Fruit fly (Drosophila melanogaster) whole organism, pupa: Measurements from ENCODE around the gene RpS8.
A peak's percentile ranks its signal among the peaks of the same experiment; 100 is the strongest.

Experiments used
- CG10348 ChIP-seq: fragments of 200-800 bp; sonication (Bioruptor generic); IDR thresholded peaks from 2 replicates; pipeline ENCODE4 v1.3.6; 2022; ENCODE audit warnings: missing biosample characterization, missing genetic modification characterization
- CG12605 ChIP-seq: fragments of 200-800 bp; sonication (Bioruptor generic); IDR thresholded peaks from 2 replicates; pipeline ENCODE4 v1.3.6; 2022; ENCODE audit warnings: missing biosample characterization, missing genetic modification characterization
- CG13204 ChIP-seq: fragments of 200-800 bp; sonication (Bioruptor generic); optimal IDR thresholded peaks from 2 replicates; lab custom pipeline; 2018; ENCODE audit warnings: missing biosample characterization, mild to moderate bottlenecking, missing genetic modification characterization, moderate library complexity
- CG14655 ChIP-seq: fragments of 200-800 bp; sonication (Bioruptor generic); optimal IDR thresholded peaks from 3 replicates; lab custom pipeline; 2017; ENCODE audit warnings: mild to moderate bottlenecking, missing biosample characterization, missing genetic modification reagents, missing genetic modification characterization
- CG15710 ChIP-seq: fragments of 200-800 bp; sonication (Bioruptor generic); optimal IDR thresholded peaks from 2 replicates; lab custom pipeline; 2018; ENCODE audit warnings: missing biosample characterization, mild to moderate bottlenecking, missing genetic modification characterization, moderate library complexity
- CG32121 ChIP-seq: fragments of 200-800 bp; sonication (Bioruptor generic); IDR thresholded peaks from 2 replicates; pipeline ENCODE4 v1.3.6; 2022; ENCODE audit warnings: missing biosample characterization, missing genetic modification characterization
- CG34367 ChIP-seq: fragments of 200-800 bp; sonication (Bioruptor generic); optimal IDR thresholded peaks from 2 replicates; lab custom pipeline; 2018; ENCODE audit warnings: missing biosample characterization, mild to moderate bottlenecking, missing genetic modification characterization
- CG4496 ChIP-seq: fragments of 200-800 bp; sonication (Bioruptor generic); IDR thresholded peaks from 3 replicates; pipeline ENCODE4 v1.3.6; 2022; ENCODE audit warnings: missing biosample characterization, missing genetic modification characterization
- CG8159 ChIP-seq: fragments of 200-800 bp; sonication (Bioruptor generic); optimal IDR thresholded peaks from 3 replicates; lab custom pipeline; 2018; ENCODE audit warnings: missing biosample characterization, mild to moderate bottlenecking, missing genetic modification characterization, moderate library complexity
- CG8301 ChIP-seq: fragments of 200-800 bp; sonication (Bioruptor generic); optimal IDR thresholded peaks from 2 replicates; lab custom pipeline; 2018; ENCODE audit warnings: missing biosample characterization, mild to moderate bottlenecking, missing genetic modification characterization
- CG9948 ChIP-seq: fragments of 200-800 bp; sonication (Bioruptor generic); optimal IDR thresholded peaks from 2 replicates; lab custom pipeline; 2018; ENCODE audit warnings: missing biosample characterization, mild to moderate bottlenecking, missing genetic modification characterization, moderate library complexity
- D1 ChIP-seq: fragments of 200-800 bp; sonication (Bioruptor generic); optimal IDR thresholded peaks from 2 replicates; lab custom pipeline; 2018; ENCODE audit warnings: missing biosample characterization, mild to moderate bottlenecking, missing genetic modification characterization, moderate library complexity
- EcR ChIP-seq: fragments of 200-800 bp; sonication (Bioruptor generic); optimal IDR thresholded peaks from 3 replicates; lab custom pipeline; 2019; ENCODE audit warnings: missing biosample characterization, missing genetic modification characterization, mild to moderate bottlenecking, moderate library complexity, missing genetic modification reagents
- Ets98B ChIP-seq: fragments of 200-800 bp; sonication (Bioruptor generic); IDR thresholded peaks from 2 replicates; pipeline ENCODE4 v1.3.6; 2022; ENCODE audit warnings: missing biosample characterization, missing genetic modification characterization
- Pif1A ChIP-seq: fragments of 200-800 bp; sonication (Bioruptor generic); optimal IDR thresholded peaks from 3 replicates; lab custom pipeline; 2016; ENCODE audit warnings: missing biosample characterization, missing genetic modification characterization
- Pif1B ChIP-seq: fragments of 200-800 bp; sonication (Bioruptor generic); optimal IDR thresholded peaks from 3 replicates; lab custom pipeline; 2016; ENCODE audit warnings: missing biosample characterization, missing genetic modification characterization
- Snoo ChIP-seq: fragments of 200-800 bp; sonication (Bioruptor generic); optimal IDR thresholded peaks from 3 replicates; lab custom pipeline; 2017; ENCODE audit warnings: missing biosample characterization, mild to moderate bottlenecking, missing genetic modification characterization, inconsistent platforms
- fd96Ca ChIP-seq: fragments of 200-800 bp; sonication (Bioruptor generic); IDR thresholded peaks from 3 replicates; pipeline ENCODE4 v1.3.6; 2022; ENCODE audit warnings: missing biosample characterization, missing genetic modification characterization
- gl ChIP-seq: fragments of 200-800 bp; sonication (Bioruptor generic); optimal IDR thresholded peaks from 2 replicates; lab custom pipeline; 2018; ENCODE audit warnings: missing biosample characterization, mild to moderate bottlenecking, missing genetic modification characterization
- rn ChIP-seq: fragments of 200-800 bp; sonication (Bioruptor generic); IDR thresholded peaks from 2 replicates; pipeline ENCODE4 v1.3.6; 2022; ENCODE audit warnings: missing biosample characterization, missing genetic modification characterization

Gene RpS8

DNA sequence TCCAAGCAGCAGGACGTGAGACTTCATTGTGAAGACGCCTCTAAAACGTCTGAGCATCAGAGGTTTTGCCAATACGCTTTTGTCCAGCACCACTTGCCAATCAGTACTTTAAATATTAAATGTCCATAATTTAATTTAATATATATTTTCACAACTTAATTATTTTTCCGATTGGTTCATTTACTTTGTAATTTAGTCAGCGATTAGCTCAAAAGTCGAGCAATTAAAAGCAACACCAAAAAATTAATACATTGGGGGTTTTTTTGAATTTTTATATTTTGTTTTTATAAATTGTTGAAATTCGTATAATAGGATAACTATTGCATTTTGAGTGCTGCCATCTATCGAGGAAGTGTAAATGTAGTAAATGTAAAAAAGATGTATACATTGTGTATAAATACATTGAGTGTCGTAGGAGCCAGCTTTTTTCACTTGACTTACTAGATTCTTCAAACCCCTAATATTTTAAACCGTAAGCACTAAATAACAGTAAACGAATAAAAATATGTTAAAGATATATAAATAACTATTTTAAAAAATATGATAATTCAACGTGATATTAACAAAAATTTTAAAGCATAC, 42.5 kb downstream of the RpS8 start, which contains the start of gene CG15517:
TSS of gene CG15517 (minus strand) at position 51 of the 582 bp plus-strand sequence.
- TF ChIP-seq D1 = peak; percentile 80
- no peak for TF ChIP-seq CG34367 (tag; lab: Kevin White, UChicago)
- TF ChIP-seq CG13204 (GFP tag; lab: Kevin White, UChicago) = no peak
- TF ChIP-seq rn (GFP tag; lab: Robert Waterston, UW) = no peak
- TF ChIP-seq CG15710 (tag; lab: Kevin White, UChicago) = no peak

DNA sequence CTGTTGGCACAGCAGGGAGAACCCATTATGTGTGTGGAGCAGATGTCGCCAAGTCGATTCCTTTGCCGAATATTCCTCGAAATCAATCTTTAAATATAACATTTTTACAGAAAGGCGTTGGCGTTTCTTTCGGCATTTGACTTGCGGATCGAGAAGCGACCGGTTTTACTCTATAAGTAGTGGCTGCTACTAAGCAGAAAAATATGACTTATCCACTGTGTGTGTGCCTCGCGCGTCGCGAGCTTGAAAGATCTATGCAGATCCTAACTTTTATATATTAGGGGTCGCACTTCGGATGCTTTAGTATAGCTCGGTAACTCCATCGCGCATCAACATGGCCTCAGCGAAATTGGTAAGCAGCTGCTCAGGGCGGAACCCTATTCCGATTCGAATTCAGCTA, 43.8 kb downstream of the RpS8 start, which contains the start of gene CG15515:
TSS of gene CG15515 (plus strand) at position 301 of the 400 bp plus-strand sequence.
- TF ChIP-seq CG34367 (tag; lab: Kevin White, UChicago) (no peak), EcR (GFP tag; lab: Kevin White, UChicago) (no peak), CG4496 (GFP tag; lab: Robert Waterston, UW) (no peak), CG13204 (GFP tag; lab: Kevin White, UChicago) (no peak), Snoo (tag; lab: Kevin White, UChicago) (no peak), CG8159 (tag; lab: Kevin White, UChicago) (no peak), rn (GFP tag; lab: Robert Waterston, UW) (no peak), CG32121 (GFP tag; lab: Robert Waterston, UW) (no peak), CG9948 (no peak), CG10348 (no peak), CG14655 (GFP tag; lab: Kevin White, UChicago) (no peak), gl (no peak), Ets98B (no peak), CG15710 (tag; lab: Kevin White, UChicago) (no peak)

DNA sequence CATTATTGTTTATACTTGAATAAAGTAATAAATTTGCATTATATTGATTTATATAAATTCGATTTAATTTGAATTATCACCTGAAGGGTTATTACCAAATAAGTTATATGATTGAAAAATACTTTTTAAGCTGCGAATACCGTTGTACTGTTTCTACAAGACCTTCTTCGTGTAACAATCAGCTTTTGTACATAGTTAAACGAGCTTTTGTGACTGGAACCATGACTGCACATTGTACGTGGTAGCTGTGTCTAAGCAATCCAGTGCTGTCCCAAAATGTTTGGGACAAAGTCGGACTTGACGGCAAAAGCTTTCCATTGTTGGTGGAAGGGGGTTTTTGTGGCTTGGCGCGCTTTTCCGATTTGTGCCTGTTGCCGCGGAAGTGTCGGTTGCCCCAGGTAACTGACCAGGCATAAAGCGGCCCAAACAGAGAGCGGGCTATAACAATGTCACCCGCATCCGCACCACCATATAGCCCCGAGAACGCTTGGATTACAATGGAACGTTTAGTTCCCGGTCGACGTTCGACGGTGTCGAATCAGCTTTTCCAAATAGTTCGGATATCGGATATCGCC, 46.3 kb downstream of the RpS8 start, which contains the start of gene CG31036:
TSS of gene CG31036 (plus strand) at position 507 of the 575 bp plus-strand sequence.
- TF ChIP-seq EcR (GFP tag; lab: Kevin White, UChicago) (no peak), Pif1A (no peak), CG12605 (GFP tag; lab: Robert Waterston, UW) (no peak), CG14655 (GFP tag; lab: Kevin White, UChicago) (no peak), CG15710 (tag; lab: Kevin White, UChicago) (no peak), Pif1B (GFP tag; lab: Kevin White, UChicago) (no peak), gl (no peak), fd96Ca (GFP tag; lab: Robert Waterston, UW) (no peak), Snoo (tag; lab: Kevin White, UChicago) (no peak), CG8301 (tag; lab: Kevin White, UChicago) (no peak), Ets98B (no peak), rn (GFP tag; lab: Robert Waterston, UW) (no peak), CG32121 (GFP tag; lab: Robert Waterston, UW) (no peak)
